Worm (Caenorhabditis elegans) whole organism, young adult: ENCODE measurements around the gene R12C12.6.

Source experiments
- B0019.2 ChIP-seq: fragments of 200-800 bp; sonication (Bioruptor generic); conservative IDR thresholded peaks from 2 replicates; pipeline ENCODE4 v1.3.6; 2022; ENCODE audit warnings: missing genetic modification reagents, missing genetic modification characterization, missing compliant biosample characterization
- B0035.1 ChIP-seq: sonication (generic microtip); optimal IDR thresholded peaks from 2 replicates; lab custom pipeline; 2016; ENCODE audit warnings: missing genetic modification characterization, mild to moderate bottlenecking, missing compliant biosample characterization, missing genotype, missing genetic modification reagents
- B0336.3 ChIP-seq: fragments of 200-800 bp; sonication (Bioruptor generic); IDR thresholded peaks from 2 replicates; pipeline ENCODE4 v1.3.6; 2022; ENCODE audit warnings: missing genetic modification characterization, missing compliant biosample characterization
- F10E7.11 ChIP-seq: sonication (generic microtip); optimal IDR thresholded peaks from 2 replicates; lab custom pipeline; 2017; ENCODE audit warnings: mild to moderate bottlenecking, missing genetic modification characterization, moderate library complexity, missing compliant biosample characterization
- F37B4.10 ChIP-seq: fragments of 200-800 bp; sonication (Bioruptor generic); IDR thresholded peaks from 2 replicates; pipeline ENCODE4 v1.3.6; 2022; ENCODE audit warnings: missing genetic modification characterization, missing compliant biosample characterization
- F49E8.2 ChIP-seq: sonication (generic microtip); optimal IDR thresholded peaks from 3 replicates; lab custom pipeline; 2017; ENCODE audit warnings: missing genetic modification characterization, mild to moderate bottlenecking, missing compliant biosample characterization, antibody characterized with exemption, moderate library complexity; ENCODE audit not compliant: insufficient read depth
- F55B11.4 ChIP-seq: sonication (generic microtip); optimal IDR thresholded peaks from 2 replicates; lab custom pipeline; 2016; ENCODE audit warnings: missing compliant biosample characterization, missing genetic modification characterization, borderline replicate concordance; ENCODE audit not compliant: insufficient read depth
- F57A8.1 ChIP-seq: fragments of 200-800 bp; sonication (Bioruptor generic); optimal IDR thresholded peaks from 2 replicates; lab custom pipeline; 2018; ENCODE audit warnings: mild to moderate bottlenecking, missing genetic modification characterization, moderate library complexity, missing compliant biosample characterization
- F57C9.4 ChIP-seq: sonication (generic microtip); optimal IDR thresholded peaks from 2 replicates; lab custom pipeline; 2017; ENCODE audit warnings: mild to moderate bottlenecking, missing genetic modification characterization, missing compliant biosample characterization
- K12H6.12 ChIP-seq: fragments of 200-800 bp; sonication (Bioruptor generic); optimal IDR thresholded peaks from 2 replicates; lab custom pipeline; 2018; ENCODE audit warnings: mild to moderate bottlenecking, missing genetic modification characterization, missing compliant biosample characterization
- T07F8.4 ChIP-seq: sonication (generic microtip); optimal IDR thresholded peaks from 2 replicates; lab custom pipeline; 2016; ENCODE audit warnings: mild to moderate bottlenecking, missing genetic modification characterization, moderate library complexity, missing compliant biosample characterization
- ZK185.1 ChIP-seq: sonication (generic microtip); optimal IDR thresholded peaks from 2 replicates; lab custom pipeline; 2016; ENCODE audit warnings: mild to moderate bottlenecking, missing genetic modification characterization, missing compliant biosample characterization; ENCODE audit not compliant: poor library complexity, severe bottlenecking
- ama-1 ChIP-seq, 3 experiments: fragments of 150-350 bp in 1 of 3; sonication (generic microtip) in 2 of 3; optimal IDR thresholded peaks; 2 replicates each; lab custom pipeline; 2014 to 2018; ENCODE audit warnings: missing biosample characterization in 2 of 3, missing genetic modification characterization in 2 of 3, missing genetic modification reagents in 2 of 3
- aptf-2 ChIP-seq: fragments of 200-800 bp; sonication (Bioruptor generic); conservative IDR thresholded peaks from 2 replicates; pipeline ENCODE4 v1.3.6; 2022; ENCODE audit warnings: missing genetic modification reagents, missing genetic modification characterization, missing compliant biosample characterization
- atf-7 ChIP-seq: sonication (generic microtip); optimal IDR thresholded peaks from 2 replicates; lab custom pipeline; 2017; ENCODE audit warnings: mild to moderate bottlenecking, missing genetic modification characterization, missing compliant biosample characterization
- attf-3 ChIP-seq: fragments of 200-800 bp; sonication (Bioruptor generic); conservative IDR thresholded peaks from 2 replicates; pipeline ENCODE4 v1.3.6; 2022; ENCODE audit warnings: missing genetic modification reagents, missing genetic modification characterization, missing compliant biosample characterization
- cebp-1 ChIP-seq, 2 experiments: fragments of 200-800 bp in 1 of 2; sonication (Bioruptor generic) in 1 of 2; sonication (generic microtip) in 1 of 2; IDR thresholded peaks in 1 of 2; optimal IDR thresholded peaks in 1 of 2; 2 replicates each; pipeline versions ENCODE4 v1.3.6 to Lab custom; 2017 to 2022; ENCODE audit warnings: missing compliant biosample characterization in 2 of 2, missing genetic modification characterization in 2 of 2, mild to moderate bottlenecking in 1 of 2, missing genetic modification reagents in 1 of 2, moderate library complexity in 1 of 2
- ceh-100 ChIP-seq: fragments of 200-800 bp; sonication (Bioruptor generic); IDR thresholded peaks from 2 replicates; pipeline ENCODE4 v1.3.6; 2022; ENCODE audit warnings: missing genetic modification reagents, missing genetic modification characterization, missing compliant biosample characterization
- ceh-79 ChIP-seq: sonication (generic microtip); optimal IDR thresholded peaks from 2 replicates; lab custom pipeline; 2017; ENCODE audit warnings: mild to moderate bottlenecking, missing genetic modification characterization, missing compliant biosample characterization
- dpff-1 ChIP-seq: sonication (generic microtip); optimal IDR thresholded peaks from 2 replicates; lab custom pipeline; 2017; ENCODE audit warnings: mild to moderate bottlenecking, missing genetic modification characterization, missing compliant biosample characterization
- dpl-1 ChIP-seq: fragments of 150-350 bp; optimal IDR thresholded peaks from 2 replicates; lab custom pipeline; 2014; ENCODE audit warnings: missing biosample characterization, missing genetic modification reagents, missing genetic modification characterization
- egrh-3 ChIP-seq: fragments of 200-800 bp; sonication (Bioruptor generic); IDR thresholded peaks from 2 replicates; pipeline ENCODE4 v1.3.6; 2022; ENCODE audit warnings: missing genetic modification reagents, missing genetic modification characterization, missing compliant biosample characterization
- gei-17 ChIP-seq: fragments of 200-800 bp; sonication (Bioruptor generic); optimal IDR thresholded peaks from 2 replicates; lab custom pipeline; 2018; ENCODE audit warnings: mild to moderate bottlenecking, missing genetic modification characterization, missing compliant biosample characterization
- hmg-20 ChIP-seq: fragments of 200-800 bp; sonication (Bioruptor generic); IDR thresholded peaks from 2 replicates; pipeline ENCODE4 v1.3.6; 2022; ENCODE audit warnings: missing genetic modification reagents, missing genetic modification characterization, missing compliant biosample characterization
- let-607 ChIP-seq, 2 experiments: fragments of 200-800 bp in 1 of 2; sonication (Bioruptor generic) in 1 of 2; sonication (generic microtip) in 1 of 2; optimal IDR thresholded peaks; 2 replicates each; lab custom pipeline; 2016 to 2018; ENCODE audit warnings: mild to moderate bottlenecking in 2 of 2, missing compliant biosample characterization in 2 of 2, missing genetic modification characterization in 2 of 2, moderate library complexity in 2 of 2, missing genotype in 1 of 2
- lin-35 ChIP-seq, 3 experiments: fragments of 150-350 bp in 2 of 3; sonication (generic microtip) in 1 of 3; optimal IDR thresholded peaks; 2 replicates each; lab custom pipeline; 2014 to 2018; ENCODE audit warnings: missing biosample characterization in 3 of 3, missing genetic modification characterization in 3 of 3, missing genetic modification reagents in 3 of 3
- lin-54 ChIP-seq: fragments of 200-800 bp; sonication (Bioruptor generic); optimal IDR thresholded peaks from 2 replicates; lab custom pipeline; 2018; ENCODE audit warnings: mild to moderate bottlenecking, missing genetic modification characterization, missing compliant biosample characterization
- lir-1 ChIP-seq: fragments of 200-800 bp; sonication (Bioruptor generic); conservative IDR thresholded peaks from 2 replicates; pipeline ENCODE4 v1.3.6; 2022; ENCODE audit warnings: missing genetic modification reagents, missing genetic modification characterization, missing compliant biosample characterization
- lsl-1 ChIP-seq: fragments of 200-800 bp; sonication (Bioruptor generic); optimal IDR thresholded peaks from 2 replicates; lab custom pipeline; 2018; ENCODE audit warnings: mild to moderate bottlenecking, missing genetic modification characterization, moderate library complexity, missing compliant biosample characterization
- madf-6 ChIP-seq: fragments of 200-800 bp; sonication (Bioruptor generic); IDR thresholded peaks from 2 replicates; pipeline ENCODE4 v1.3.6; 2022; ENCODE audit warnings: missing genetic modification reagents, missing genetic modification characterization, missing compliant biosample characterization
- mes-4 ChIP-seq: sonication (generic microtip); optimal IDR thresholded peaks from 2 replicates; lab custom pipeline; 2016; ENCODE audit warnings: missing genotype, missing genetic modification characterization, missing compliant biosample characterization
- nfya-2 ChIP-seq: fragments of 200-800 bp; sonication (Bioruptor generic); IDR thresholded peaks from 2 replicates; pipeline ENCODE4 v1.3.6; 2022; ENCODE audit warnings: missing genetic modification reagents, missing genetic modification characterization, missing compliant biosample characterization
- nhr-80 ChIP-seq: sonication (generic microtip); optimal IDR thresholded peaks from 2 replicates; lab custom pipeline; 2016; ENCODE audit warnings: missing genetic modification characterization, missing compliant biosample characterization
- rcor-1 ChIP-seq: fragments of 200-800 bp; sonication (Bioruptor generic); IDR thresholded peaks from 2 replicates; pipeline ENCODE4 v1.3.6; 2022; ENCODE audit warnings: missing genetic modification reagents, missing genetic modification characterization, missing compliant biosample characterization
- sdz-38 ChIP-seq: sonication (generic microtip); optimal IDR thresholded peaks from 2 replicates; lab custom pipeline; 2016; ENCODE audit warnings: missing genotype, missing genetic modification characterization, missing compliant biosample characterization
- somi-1 ChIP-seq: fragments of 200-800 bp; sonication (Bioruptor generic); optimal IDR thresholded peaks from 2 replicates; lab custom pipeline; 2018; ENCODE audit warnings: mild to moderate bottlenecking, missing genetic modification characterization, missing compliant biosample characterization
- unc-62 ChIP-seq: fragments of 150-350 bp; optimal IDR thresholded peaks from 2 replicates; lab custom pipeline; 2014; ENCODE audit warnings: missing biosample characterization, missing genetic modification reagents, missing genetic modification characterization
- ztf-18 ChIP-seq: sonication (generic microtip); optimal IDR thresholded peaks from 2 replicates; lab custom pipeline; 2016; ENCODE audit warnings: missing genotype, mild to moderate bottlenecking, missing genetic modification characterization, missing compliant biosample characterization

Gene R12C12.6

DNA sequence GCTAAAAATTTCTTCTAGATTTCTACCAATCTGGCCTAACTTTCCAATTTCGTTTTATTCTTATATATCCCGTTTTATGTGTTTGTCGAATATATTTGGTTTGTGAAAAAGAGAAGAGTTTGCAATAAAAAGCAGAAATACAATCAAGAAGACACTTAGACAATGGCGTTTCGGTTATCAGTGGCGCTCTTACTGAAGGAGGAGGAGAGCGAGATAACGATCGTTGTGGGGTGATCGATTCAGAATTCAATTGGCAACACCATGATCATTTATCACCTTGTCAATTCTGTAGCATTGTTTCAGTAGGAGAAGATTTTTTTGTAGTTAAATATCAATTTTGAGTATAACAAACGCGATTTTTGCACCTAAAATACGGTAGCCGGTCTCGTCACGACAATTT is 1.9 kb upstream of the R12C12.6 start (continued):
- TF ChIP-seq gei-17 (GFP tag; lab: Kevin White, UChicago) (no peak), F10E7.11 (tag; lab: Kevin White, UChicago) (no peak), sdz-38 (tag; lab: Kevin White, UChicago) (no peak), F57C9.4 (tag; lab: Kevin White, UChicago) (no peak), ztf-18 (peak; percentile 75), F37B4.10 (GFP tag; lab: Robert Waterston, UW) (no peak), F55B11.4 (tag; lab: Kevin White, UChicago) (no peak), mes-4 (tag; lab: Kevin White, UChicago) (no peak), F57A8.1 (GFP tag; lab: Kevin White, UChicago) (no peak), lir-1 (no peak), F49E8.2 (tag; lab: Kevin White, UChicago) (no peak), T07F8.4 (tag; lab: Kevin White, UChicago) (no peak), ceh-79 (tag; lab: Kevin White, UChicago) (no peak), cebp-1 (GFP tag; IDR thresholded peaks at IDR 0.05; lab: Robert Waterston, UW) (no peak), cebp-1 (tag; optimal IDR thresholded peaks at IDR 0.05; lab: Kevin White, UChicago) (peak; percentile 1), nhr-80 (tag; lab: Kevin White, UChicago) (peak; percentile 74), dpl-1 (no peak), lin-54 (GFP tag; lab: Kevin White, UChicago) (peak; percentile 11), B0035.1 (tag; lab: Kevin White, UChicago) (no peak), hmg-20 (no peak), attf-3 (GFP tag; lab: Robert Waterston, UW) (no peak), rcor-1 (GFP tag; lab: Robert Waterston, UW) (no peak), ama-1 (optimal IDR thresholded peaks at IDR 0.05; lab: Kevin White, UChicago) (no peak), ama-1 (GFP tag; optimal IDR thresholded peaks at IDR 0.05; lab: Kevin White, UChicago) (peak in 1 of 2 experiments; percentile 7), B0019.2 (no peak), ZK185.1 (tag; lab: Kevin White, UChicago) (peak; percentile 6), ceh-100 (GFP tag; lab: Robert Waterston, UW) (no peak), B0336.3 (GFP tag; lab: Robert Waterston, UW) (no peak), K12H6.12 (no peak), egrh-3 (GFP tag; lab: Robert Waterston, UW) (no peak), let-607 (tag; optimal IDR thresholded peaks at IDR 0.05; lab: Kevin White, UChicago) (no peak), madf-6 (GFP tag; lab: Robert Waterston, UW) (0 out of 2 replicates have a peak, but pooled peaks have one; percentile 14), lsl-1 (GFP tag; lab: Kevin White, UChicago) (no peak)

ce11 chrII:6046023-6046631 is 1.5 kb downstream of the R12C12.6 start:
- no peak for TF ChIP-seq nfya-2 (GFP tag; lab: Robert Waterston, UW)
- TF ChIP-seq lin-35 (GFP tag; optimal IDR thresholded peaks at IDR 0.05; lab: Kevin White, UChicago) = no peak
- TF ChIP-seq aptf-2 = no peak
- no peak for TF ChIP-seq somi-1
- no peak for TF ChIP-seq dpff-1 (tag; lab: Kevin White, UChicago)
- TF ChIP-seq unc-62 (GFP tag; lab: Kevin White, UChicago) = no peak
- peak; percentile 60 for TF ChIP-seq ztf-18
- TF ChIP-seq atf-7 (tag; lab: Kevin White, UChicago) = no peak
- TF ChIP-seq madf-6 (GFP tag; lab: Robert Waterston, UW) = peak; percentile 36; the same call in 1 of the 2 replicates
